Fruit fly (Drosophila melanogaster): ENCODE results near the gene CG12213.

Gene CG12213

dm6 chr3R:11982547-11982946 lies 15.1 kb upstream of the CG12213 start:
- TF ChIP-seq Ets21C (GFP tag; optimal IDR thresholded peaks at IDR 0.05) = no peak
- TF ChIP-seq CG7368 (GFP tag; optimal IDR thresholded peaks at IDR 0.05) = no peak
- TF ChIP-seq CG6163 (GFP tag; IDR thresholded peaks at IDR 0.05) = no peak
- peak; percentile 53 for TF ChIP-seq Eip93F (GFP tag; optimal IDR thresholded peaks at IDR 0.05)

- TF ChIP-seq Lpt (GFP tag; optimal IDR thresholded peaks at IDR 0.05) (no peak), CG9139 (GFP tag; optimal IDR thresholded peaks at IDR 0.05) (no peak), Hr4 (GFP tag; optimal IDR thresholded peaks at IDR 0.05) (no peak), CG8319 (GFP tag; optimal IDR thresholded peaks at IDR 0.05) (no peak), Eip75B (GFP tag; optimal IDR thresholded peaks at IDR 0.05) (no peak), CG6808 (GFP tag; optimal IDR thresholded peaks at IDR 0.05) (no peak), dsx (GFP tag; optimal IDR thresholded peaks at IDR 0.05; ENCODE audit: poor library complexity, severe bottlenecking) (no peak), ss (GFP tag; optimal IDR thresholded peaks at IDR 0.05) (no peak), dac (GFP tag; optimal IDR thresholded peaks at IDR 0.05) (no peak), svp (GFP tag) (no peak), acj6 (GFP tag; optimal IDR thresholded peaks at IDR 0.05) (no peak), Hr38 (GFP tag; optimal IDR thresholded peaks at IDR 0.05) (no peak), eg (GFP tag; IDR thresholded peaks at IDR 0.05) (no peak), lz (GFP tag; optimal IDR thresholded peaks at IDR 0.05) (no peak), CG15336 (GFP tag; IDR thresholded peaks at IDR 0.05) (no peak), pdm3 (GFP tag; optimal IDR thresholded peaks at IDR 0.05) (no peak), Sox14 (GFP tag; optimal IDR thresholded peaks at IDR 0.05) (no peak)
These were observed 14.5 kb upstream of the CG12213 start, which contains the start of gene CG12224 for dm6 chr3R:11981962-11982361. CG12224 (minus strand) TSS chr3R:11982062.

dm6 chr3R:11979879-11980571 lies 12.5 kb upstream of the CG12213 start, which contains the start of gene CG18547:
CG18547 (minus strand) TSS chr3R:11980390.
- no peak for TF ChIP-seq CG16779 (tag; optimal IDR thresholded peaks at IDR 0.05)
- TF ChIP-seq CG11902 (GFP tag; optimal IDR thresholded peaks at IDR 0.05) = no peak
- no peak for TF ChIP-seq CG8319 (GFP tag; optimal IDR thresholded peaks at IDR 0.05)
- peak; percentile 57 for TF ChIP-seq CG10669 (GFP tag; optimal IDR thresholded peaks at IDR 0.05)
- no peak for TF ChIP-seq fd59A (GFP tag; optimal IDR thresholded peaks at IDR 0.05)
- TF ChIP-seq lz (GFP tag; optimal IDR thresholded peaks at IDR 0.05) = peak; percentile 57
- TF ChIP-seq CG6808 (GFP tag; optimal IDR thresholded peaks at IDR 0.05) = peak; percentile 5
- TF ChIP-seq achi (GFP tag; optimal IDR thresholded peaks at IDR 0.05) = peak; percentile 9
- TF ChIP-seq fkh (GFP tag; optimal IDR thresholded peaks at IDR 0.05) = no peak
- TF ChIP-seq Gug (GFP tag; IDR thresholded peaks at IDR 0.05) = 0 out of 2 replicates have a peak, but pooled peaks have one; percentile 20
- peak in 1 of 2 experiments; percentile 21 for TF ChIP-seq ss (GFP tag; optimal IDR thresholded peaks at IDR 0.05)
- peak; percentile 46 for TF ChIP-seq esn (GFP tag; optimal IDR thresholded peaks at IDR 0.05)
- no peak for TF ChIP-seq CG4318 (GFP tag; optimal IDR thresholded peaks at IDR 0.05)
- peak; percentile 25 for TF ChIP-seq CG32006 (GFP tag; optimal IDR thresholded peaks at IDR 0.05)
- TF ChIP-seq fd85E (GFP tag; optimal IDR thresholded peaks at IDR 0.05) = no peak
- peak; percentile 26 for TF ChIP-seq Hr4 (GFP tag; optimal IDR thresholded peaks at IDR 0.05)
- peak; percentile 32 for TF ChIP-seq CG11762 (GFP tag; optimal IDR thresholded peaks at IDR 0.05; ENCODE audit: insufficient read depth)
- no peak for TF ChIP-seq CG6854 (GFP tag; optimal IDR thresholded peaks at IDR 0.05)
- no peak for TF ChIP-seq Hr38 (GFP tag; optimal IDR thresholded peaks at IDR 0.05)
- TF ChIP-seq CG3032 (tag; optimal IDR thresholded peaks at IDR 0.05) = peak; percentile 40
- peak; percentile 45 for TF ChIP-seq CG6792 (GFP tag; optimal IDR thresholded peaks at IDR 0.05)
- TF ChIP-seq cyc (GFP tag; optimal IDR thresholded peaks at IDR 0.05) = peak; percentile 49
- TF ChIP-seq net (GFP tag; optimal IDR thresholded peaks at IDR 0.05) = peak; percentile 14
- peak; percentile 43 for TF ChIP-seq CG34406 (GFP tag; optimal IDR thresholded peaks at IDR 0.05)
- peak; percentile 14 for TF ChIP-seq vri (GFP tag; optimal IDR thresholded peaks at IDR 0.05)
- peak; percentile 64 for TF ChIP-seq Sox102F (GFP tag; optimal IDR thresholded peaks at IDR 0.05)
- TF ChIP-seq Blimp-1 (GFP tag; optimal IDR thresholded peaks at IDR 0.05) = no peak
- peak; percentile 41 for TF ChIP-seq CG10631 (GFP tag; optimal IDR thresholded peaks at IDR 0.05)
- TF ChIP-seq CG7368 (GFP tag; optimal IDR thresholded peaks at IDR 0.05) = peak; percentile 32
- no peak for TF ChIP-seq CG11294 (GFP tag; IDR thresholded peaks at IDR 0.05)
- TF ChIP-seq pdm3 (GFP tag; optimal IDR thresholded peaks at IDR 0.05) = peak; percentile 46
- TF ChIP-seq Hr39 (GFP tag; optimal IDR thresholded peaks at IDR 0.05) = peak; percentile 48
- TF ChIP-seq Eip78C (GFP tag) = peak; percentile 84
- TF ChIP-seq Ets21C (GFP tag; optimal IDR thresholded peaks at IDR 0.05) = peak; percentile 26
- TF ChIP-seq CG6163 (GFP tag; IDR thresholded peaks at IDR 0.05) = peak; percentile 58; the same call in 2 of the 3 replicates

Measured in whole organism, prepupa.